Worm (Caenorhabditis elegans): Measurements from ENCODE around the gene T09B9.4.

DNA sequence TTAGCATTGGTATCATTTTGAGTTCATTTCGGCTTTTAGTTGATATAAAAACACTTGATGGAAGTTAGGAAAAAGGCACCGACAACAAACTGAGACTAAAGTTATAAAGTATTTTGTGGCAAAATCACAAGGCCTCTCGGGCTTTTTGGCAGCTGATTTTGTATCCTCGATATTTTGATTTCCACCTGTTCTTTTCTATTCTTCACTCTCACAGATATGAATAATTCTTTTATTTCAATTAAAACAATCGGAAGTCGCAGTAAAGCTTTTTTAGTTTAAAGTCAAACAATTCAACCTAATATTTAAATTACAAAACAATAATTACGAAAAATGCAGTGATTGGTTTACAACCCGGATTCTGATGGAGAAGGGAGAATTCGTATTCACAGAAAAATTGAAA, 12.9 kb downstream of the T09B9.4 start, which contains the start of gene T09B9.3:
- no peak for TF ChIP-seq him-1 (tag; optimal IDR thresholded peaks at IDR 0.05)
- TF ChIP-seq dao-5 (tag; optimal IDR thresholded peaks at IDR 0.05), result no peak
- no peak for TF ChIP-seq W03F9.2 (tag; optimal IDR thresholded peaks at IDR 0.05)

Data from whole organism, L4/young adult.